Worm (Caenorhabditis elegans): ENCODE data around the gene exc-14.

DNA sequence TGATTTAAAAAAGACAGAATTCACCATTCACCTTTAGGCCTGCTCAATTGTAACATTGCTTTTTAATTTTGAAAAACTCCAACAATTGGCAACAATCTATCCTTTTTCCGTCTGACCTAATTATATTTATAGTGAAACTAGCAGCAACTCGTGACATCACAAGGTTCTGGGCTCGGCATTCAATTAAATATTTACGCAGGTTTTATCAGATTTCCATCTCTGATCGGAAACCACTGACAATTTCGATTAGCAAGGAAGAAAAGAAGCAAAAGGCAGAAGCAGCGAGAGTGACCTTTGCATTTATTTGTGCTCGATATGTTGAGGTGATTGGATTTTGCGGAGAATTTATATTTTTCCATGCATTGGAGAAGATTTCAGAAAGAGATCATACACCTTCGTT is 44.4 kb upstream of the exc-14 start:
- TF ChIP-seq pag-3 (tag; optimal IDR thresholded peaks at IDR 0.05; ENCODE audit: borderline replicate concordance, insufficient read depth) (no peak), tbx-2 (tag; optimal IDR thresholded peaks at IDR 0.05) (no peak), C16A3.4 (tag; optimal IDR thresholded peaks at IDR 0.05) (no peak), nhr-47 (tag; optimal IDR thresholded peaks at IDR 0.05) (peak; percentile 18), C04F5.9 (tag; optimal IDR thresholded peaks at IDR 0.05) (no peak), jun-1 (tag; optimal IDR thresholded peaks at IDR 0.05) (no peak), ama-1 (optimal IDR thresholded peaks at IDR 0.05) (no peak), unc-130 (tag; optimal IDR thresholded peaks at IDR 0.05) (no peak), nhr-11 (tag; optimal IDR thresholded peaks at IDR 0.05) (no peak)
